Worm (Caenorhabditis elegans) whole organism, L4/young adult: ENCODE data around the gene F35E8.13.
"Not testable (repeated sequence)": the region's sequence is repeated elsewhere in the genome, so short reads cannot be mapped to it uniquely, and the experiment has no call there.

Experiments
- W03F9.2 ChIP-seq: fragments of 150-350 bp; optimal IDR thresholded peaks from 2 replicates; lab custom pipeline; 2014; ENCODE audit warnings: missing biosample characterization, missing genetic modification characterization
- dao-5 ChIP-seq: sonication (generic microtip); optimal IDR thresholded peaks from 2 replicates; lab custom pipeline; 2016; ENCODE audit warnings: missing genotype, missing genetic modification characterization, moderate library complexity, missing compliant biosample characterization
- him-1 ChIP-seq: sonication (generic microtip); optimal IDR thresholded peaks from 2 replicates; lab custom pipeline; 2016; ENCODE audit warnings: missing genotype, missing genetic modification reagents, missing genetic modification characterization, missing compliant biosample characterization

DNA sequence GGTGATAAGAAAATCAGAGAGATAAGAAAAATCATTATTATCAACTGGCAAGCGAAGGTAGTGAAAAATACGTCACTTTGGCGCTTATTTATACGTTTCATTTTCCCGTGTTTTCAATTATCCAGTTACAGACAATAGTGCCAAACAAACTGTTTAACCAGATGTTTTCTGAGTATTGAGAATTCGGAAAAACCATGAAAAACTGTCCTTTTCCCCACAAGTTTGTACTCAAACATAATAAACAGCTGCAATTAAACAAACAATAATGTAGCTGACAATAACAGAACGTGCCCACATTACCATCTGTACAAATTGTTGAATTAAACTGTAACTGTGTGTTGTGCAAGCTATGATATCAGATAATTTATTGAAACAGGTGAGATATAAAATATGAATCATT lies 17.5 kb upstream of the F35E8.13 start, which contains the start of the genes F35E8.1 and F35E8.2:
- not testable (repeated sequence) for TF ChIP-seq him-1 (tag; lab: Kevin White, UChicago); dao-5; W03F9.2 (tag; lab: Kevin White, UChicago)
